Fruit fly (Drosophila melanogaster): Measurements from ENCODE around the gene Tgi.

Gene Tgi

dm6 chr3L:13476566-13477452 lies 9.8 kb upstream of the Tgi start (continued):
- TF ChIP-seq CG2199 (GFP tag; IDR thresholded peaks at IDR 0.05) (peak; percentile 72; the same call in 1 of the 3 replicates), dpn (GFP tag; optimal IDR thresholded peaks at IDR 0.05) (peak; percentile 72 to 88), pnt (GFP tag; optimal IDR thresholded peaks at IDR 0.05) (peak; percentile 55), H2.0 (GFP tag; IDR thresholded peaks at IDR 0.05) (peak; percentile 79), CG8281 (tag; optimal IDR thresholded peaks at IDR 0.05) (peak; percentile 72), CG8478 (optimal IDR thresholded peaks at IDR 0.05) (no peak), sisA (GFP tag; IDR thresholded peaks at IDR 0.05) (peak; percentile 83), ci (GFP tag; IDR thresholded peaks at IDR 0.05) (peak; percentile 74), CTCF (GFP tag; optimal IDR thresholded peaks at IDR 0.05) (peak; percentile 64), CG17359 (tag; optimal IDR thresholded peaks at IDR 0.05) (peak; percentile 91), CG9817 (tag; optimal IDR thresholded peaks at IDR 0.05) (peak; percentile 81), Stat92E (GFP tag; optimal IDR thresholded peaks at IDR 0.05) (no peak), sima (GFP tag; optimal IDR thresholded peaks at IDR 0.05) (no peak), CG3726 (GFP tag; IDR thresholded peaks at IDR 0.05) (peak; percentile 60; the same call in 2 of the 3 replicates), CG15696 (tag; optimal IDR thresholded peaks at IDR 0.05) (peak; percentile 39), zen2 (GFP tag; IDR thresholded peaks at IDR 0.05; ENCODE audit: partially characterized antibody) (peak; percentile 85), Mad (GFP tag; optimal IDR thresholded peaks at IDR 0.05) (peak; percentile 66), dati (GFP tag; IDR thresholded peaks at IDR 0.05) (peak; percentile 39; the same call in 1 of the 2 replicates), her (GFP tag; optimal IDR thresholded peaks at IDR 0.05) (no peak), CG15479 (GFP tag; optimal IDR thresholded peaks at IDR 0.05) (no peak), disco-r (GFP tag; optimal IDR thresholded peaks at IDR 0.05) (peak; percentile 47), CG6683 (GFP tag; optimal IDR thresholded peaks at IDR 0.05) (peak; percentile 79), cas (GFP tag; IDR thresholded peaks at IDR 0.05) (no peak), CG33557 (GFP tag; optimal IDR thresholded peaks at IDR 0.05) (peak; percentile 47), Side (GFP tag; optimal IDR thresholded peaks at IDR 0.05) (peak; percentile 66), CG17385 (GFP tag; optimal IDR thresholded peaks at IDR 0.05) (peak; percentile 82), Xrp1 (GFP tag; IDR thresholded peaks at IDR 0.05) (peak; percentile 85), Ets97D (GFP tag; optimal IDR thresholded peaks at IDR 0.05) (peak; percentile 43), CG32767 (GFP tag; IDR thresholded peaks at IDR 0.05) (peak; percentile 91), fd64A (GFP tag; optimal IDR thresholded peaks at IDR 0.05) (peak; percentile 77), Fer1 (GFP tag; optimal IDR thresholded peaks at IDR 0.05) (peak; percentile 89), CG6175 (GFP tag; IDR thresholded peaks at IDR 0.05) (peak; percentile 47; the same call in 1 of the 3 replicates), CG1647 (GFP tag; optimal IDR thresholded peaks at IDR 0.05) (peak; percentile 69), CG9609 (GFP tag; optimal IDR thresholded peaks at IDR 0.05) (peak; percentile 56), Aef1 (GFP tag; IDR thresholded peaks at IDR 0.05) (peak; percentile 79), CG12744 (GFP tag; optimal IDR thresholded peaks at IDR 0.05) (peak; percentile 48), CG14710 (tag; optimal IDR thresholded peaks at IDR 0.05) (peak; percentile 86), dysf (GFP tag; IDR thresholded peaks at IDR 0.05) (peak; percentile 94), Adf1 (GFP tag; IDR thresholded peaks at IDR 0.05) (peak; percentile 23; the same call in 1 of the 2 replicates), pan (optimal IDR thresholded peaks at IDR 0.05) (no peak), pan (GFP tag; optimal IDR thresholded peaks at IDR 0.05 in 1 of 2, IDR thresholded peaks at IDR 0.05 in 1 of 2) (peak in 1 of 2 experiments; percentile 87), CG7786 (GFP tag; optimal IDR thresholded peaks at IDR 0.05) (peak; percentile 52), slp2 (GFP tag; optimal IDR thresholded peaks at IDR 0.05) (peak; percentile 6), prd (optimal IDR thresholded peaks at IDR 0.05) (no peak), prd (GFP tag; IDR thresholded peaks at IDR 0.05) (peak; percentile 86), nmo (GFP tag; optimal IDR thresholded peaks at IDR 0.05) (peak; percentile 95), Dll (GFP tag; IDR thresholded peaks at IDR 0.05; ENCODE audit: partially characterized antibody) (peak; percentile 80), CG5245 (GFP tag; optimal IDR thresholded peaks at IDR 0.05) (peak; percentile 78), tx (GFP tag; optimal IDR thresholded peaks at IDR 0.05) (peak; percentile 48), rib (GFP tag; IDR thresholded peaks at IDR 0.05) (no peak; the same call in 1 of the 2 replicates)
